ENCODE assay signal across 5 worm cellular contexts in genomic region chrII:650321-651005, ce11.
TF ChIP-seq lines count a peak whose summit lies in the region.

Gene K07E8.7 (minus strand): TSS chrII:650367.
Gene frpr-14 (plus strand): TSS chrII:650955.

TF ChIP-seq in whole organism, L1 larva, 84 proteins besides CTCF, POLR2A, EP300 and RAD21 (continues in another document):
- TF ChIP-seq mdl-1 (tag; optimal IDR thresholded peaks at IDR 0.05; lab: Kevin White, UChicago) (no peak), nhr-77 (tag; optimal IDR thresholded peaks at IDR 0.05; lab: Kevin White, UChicago) (no peak), ama-1 (optimal IDR thresholded peaks at IDR 0.05; lab: Kevin White, UChicago) (no peak), grh-1 (GFP tag; IDR thresholded peaks at IDR 0.05; lab: Robert Waterston, UW) (peak; percentile 28; the same call in 1 of the 2 replicates), dpl-1 (GFP tag; optimal IDR thresholded peaks at IDR 0.05; lab: Kevin White, UChicago) (peak in 2 of 3 experiments; percentile 37 to 47), tbx-2 (tag; optimal IDR thresholded peaks at IDR 0.05; lab: Kevin White, UChicago) (peak; percentile 4), blmp-1 (tag; optimal IDR thresholded peaks at IDR 0.05; lab: Kevin White, UChicago) (no peak), unc-62 (GFP tag; optimal IDR thresholded peaks at IDR 0.05; lab: Kevin White, UChicago) (no peak), aha-1 (tag; optimal IDR thresholded peaks at IDR 0.05; lab: Kevin White, UChicago) (no peak), elt-3 (tag; optimal IDR thresholded peaks at IDR 0.05; lab: Kevin White, UChicago) (peak in 1 of 6 experiments; percentile 5), C34B4.2 (tag; optimal IDR thresholded peaks at IDR 0.05; lab: Kevin White, UChicago) (no peak), unc-98 (GFP tag; IDR thresholded peaks at IDR 0.05; lab: Robert Waterston, UW) (no peak), lin-35 (GFP tag; optimal IDR thresholded peaks at IDR 0.05; lab: Kevin White, UChicago) (peak; percentile 52 to 64), ceh-90 (tag; optimal IDR thresholded peaks at IDR 0.05; lab: Kevin White, UChicago) (no peak), lin-14 (GFP tag; optimal IDR thresholded peaks at IDR 0.05; lab: Kevin White, UChicago) (peak; percentile 38), nhr-76 (tag; optimal IDR thresholded peaks at IDR 0.05; lab: Kevin White, UChicago) (no peak), C04F5.9 (tag; optimal IDR thresholded peaks at IDR 0.05; lab: Kevin White, UChicago) (no peak), swsn-7 (tag; optimal IDR thresholded peaks at IDR 0.05; lab: Kevin White, UChicago) (peak; percentile 29)

TF ChIP-seq in whole organism, L3 larva, 47 proteins besides CTCF, POLR2A, EP300 and RAD21:
- TF ChIP-seq ceh-28 (tag; optimal IDR thresholded peaks at IDR 0.05; lab: Kevin White, UChicago) (no peak), nhr-28 (tag; optimal IDR thresholded peaks at IDR 0.05; lab: Kevin White, UChicago) (no peak), nfya-1 (tag; optimal IDR thresholded peaks at IDR 0.05; lab: Kevin White, UChicago; ENCODE audit: insufficient read depth) (peak; percentile 39), mdl-1 (tag; optimal IDR thresholded peaks at IDR 0.05; lab: Kevin White, UChicago) (no peak), ztf-4 (tag; optimal IDR thresholded peaks at IDR 0.05; lab: Kevin White, UChicago) (no peak)

TF ChIP-seq in whole organism, early embryonic, 17 proteins besides CTCF, POLR2A, EP300 and RAD21:
- peak; percentile 34 for TF ChIP-seq F13C5.2 (tag; optimal IDR thresholded peaks at IDR 0.05; lab: Kevin White, UChicago)
- no peak for TF ChIP-seq tbx-11 (GFP tag; IDR thresholded peaks at IDR 0.05; lab: Robert Waterston, UW)

TF ChIP-seq in whole organism, midembryonic, 9 proteins besides CTCF, POLR2A, EP300 and RAD21:
- TF ChIP-seq cog-1 (tag; optimal IDR thresholded peaks at IDR 0.05; lab: Kevin White, UChicago) (no peak), tab-1 (GFP tag; IDR thresholded peaks at IDR 0.05; lab: Robert Waterston, UW) (0 out of 2 replicates have a peak, but pooled peaks have one; percentile 16)

TF ChIP-seq in whole organism, young adult, 124 proteins besides CTCF, POLR2A, EP300 and RAD21:
- peak; percentile 54; the same call in 1 of the 2 replicates for TF ChIP-seq mcd-1 (GFP tag; IDR thresholded peaks at IDR 0.05; lab: Robert Waterston, UW)
- no peak for TF ChIP-seq snpc-1.1 (tag; optimal IDR thresholded peaks at IDR 0.05; lab: Kevin White, UChicago; ENCODE audit: insufficient read depth)
- TF ChIP-seq ztf-18 (tag; optimal IDR thresholded peaks at IDR 0.05; lab: Kevin White, UChicago): peak; percentile 92
- no peak for TF ChIP-seq ztf-26 (tag; optimal IDR thresholded peaks at IDR 0.05; lab: Kevin White, UChicago)
- peak; percentile 4 for TF ChIP-seq lsl-1 (GFP tag; optimal IDR thresholded peaks at IDR 0.05; lab: Kevin White, UChicago)
- TF ChIP-seq mxl-1 (tag; optimal IDR thresholded peaks at IDR 0.05; lab: Kevin White, UChicago): no peak
- peak; percentile 33 for TF ChIP-seq F23B12.7 (tag; optimal IDR thresholded peaks at IDR 0.05; lab: Kevin White, UChicago; ENCODE audit: insufficient read depth)
- 0 out of 2 replicates have a peak, but pooled peaks have one; percentile 18 for TF ChIP-seq hmg-1.2 (GFP tag; IDR thresholded peaks at IDR 0.05; lab: Robert Waterston, UW)

Comparison
In these comparisons a context has a peak if more than half of its experiments do, and no peak if none do; other contexts are left out.
1. Of the 8 proteins assayed by ChIP-seq in both whole organism, young adult and whole organism, L1 larva: peak only in whole organism, young adult: none; only in whole organism, L1 larva: dpl-1, efl-1 and lin-35; in both: none; in neither: 5.